Worm (Caenorhabditis elegans): Measurements from ENCODE around the gene F19G12.1.

DNA sequence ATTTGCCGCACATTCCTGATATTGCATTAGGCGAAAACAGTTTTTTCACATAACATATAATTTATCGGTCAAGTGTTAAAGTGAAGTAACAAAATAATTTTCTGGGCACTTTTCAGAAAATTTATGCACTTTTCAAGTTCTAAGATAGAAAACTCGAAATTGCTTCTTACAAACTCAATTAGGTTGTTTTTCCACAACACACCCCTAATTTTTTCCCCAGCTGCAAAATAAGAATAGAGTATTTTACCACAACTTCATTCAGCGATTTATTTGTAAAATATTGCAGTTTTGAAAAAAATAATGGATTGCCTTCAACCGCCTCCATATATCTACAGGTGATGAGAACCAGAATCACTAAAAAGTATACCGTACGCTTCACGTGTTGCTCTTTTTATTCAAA lies 18.0 kb upstream of the F19G12.1 start, which contains the start of gene srh-19:
- TF ChIP-seq W03F9.2 (tag; optimal IDR thresholded peaks at IDR 0.05) (no peak), dao-5 (tag; optimal IDR thresholded peaks at IDR 0.05) (no peak), him-1 (tag; optimal IDR thresholded peaks at IDR 0.05) (no peak)

All from whole organism, L4/young adult.